Fruit fly (Drosophila melanogaster): ENCODE data around the gene CYLD.

CYLD gene

DNA sequence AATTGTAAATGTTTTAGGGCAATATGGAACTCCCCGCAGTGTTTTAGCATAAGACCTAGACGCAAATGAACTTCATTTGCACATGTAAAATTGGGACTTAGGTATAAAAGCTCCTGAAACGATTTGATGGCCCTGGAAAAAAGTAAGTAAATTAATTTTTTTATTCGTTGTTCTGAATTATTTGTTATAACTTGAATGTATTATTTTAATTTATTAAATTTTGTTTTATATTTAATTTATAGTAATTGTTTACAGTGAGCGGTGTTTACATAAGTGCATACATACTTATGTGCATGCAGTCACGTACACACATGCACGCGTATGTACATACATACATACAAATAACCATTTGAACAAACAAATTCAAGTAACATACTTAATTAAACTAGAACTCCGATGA, 23.2 kb downstream of the CYLD start (continued):
- TF ChIP-seq nmo (GFP tag; optimal IDR thresholded peaks at IDR 0.05), result peak; percentile 41
- TF ChIP-seq CG14014 (GFP tag; IDR thresholded peaks at IDR 0.05), result no peak
- TF ChIP-seq shn (GFP tag; optimal IDR thresholded peaks at IDR 0.05), result no peak
- no peak for TF ChIP-seq Aef1 (GFP tag; IDR thresholded peaks at IDR 0.05)
- TF ChIP-seq onecut (GFP tag; IDR thresholded peaks at IDR 0.05), result no peak
- no peak for TF ChIP-seq D (optimal IDR thresholded peaks at IDR 0.05)
- peak; percentile 61 for TF ChIP-seq D (GFP tag; optimal IDR thresholded peaks at IDR 0.05)
- TF ChIP-seq YL-1 (GFP tag; optimal IDR thresholded peaks at IDR 0.05), result peak; percentile 4
- no peak for TF ChIP-seq hkb (optimal IDR thresholded peaks at IDR 0.05)
- peak; percentile 48 for TF ChIP-seq hkb (GFP tag; IDR thresholded peaks at IDR 0.05)
- TF ChIP-seq CG18262 (tag; optimal IDR thresholded peaks at IDR 0.05), result peak; percentile 82
- TF ChIP-seq CG8359 (GFP tag; optimal IDR thresholded peaks at IDR 0.05; ENCODE audit: borderline replicate concordance), result peak; percentile 22
- no peak for TF ChIP-seq row (GFP tag; IDR thresholded peaks at IDR 0.05)
- no peak for TF ChIP-seq Ravus (GFP tag; IDR thresholded peaks at IDR 0.05)
- TF ChIP-seq fd96Cb (tag; optimal IDR thresholded peaks at IDR 0.05), result peak; percentile 45
- 0 out of 2 replicates have a peak, but pooled peaks have one; percentile 16 for TF ChIP-seq CG5953 (GFP tag; IDR thresholded peaks at IDR 0.05)
- no peak for TF ChIP-seq gt (GFP tag; IDR thresholded peaks at IDR 0.05)
- TF ChIP-seq lmd (GFP tag; IDR thresholded peaks at IDR 0.05), result no peak
- no peak for TF ChIP-seq CG7928 (GFP tag; optimal IDR thresholded peaks at IDR 0.05)
- peak; percentile 29 for TF ChIP-seq CG2875 (GFP tag; optimal IDR thresholded peaks at IDR 0.05)
- TF ChIP-seq tap (tag; optimal IDR thresholded peaks at IDR 0.05), result no peak
- peak; percentile 46; the same call in 1 of the 2 replicates for TF ChIP-seq HLH3B (GFP tag; IDR thresholded peaks at IDR 0.05)
- no peak for TF ChIP-seq zfh2 (GFP tag; optimal IDR thresholded peaks at IDR 0.05)
- TF ChIP-seq gce (GFP tag; IDR thresholded peaks at IDR 0.05), result peak; percentile 44; the same call in 1 of the 3 replicates
- TF ChIP-seq schlank (tag; optimal IDR thresholded peaks at IDR 0.05), result no peak
- TF ChIP-seq ranshi (GFP tag; IDR thresholded peaks at IDR 0.05), result no peak
- TF ChIP-seq cad (GFP tag; optimal IDR thresholded peaks at IDR 0.05), result no peak
- TF ChIP-seq Gug (GFP tag; IDR thresholded peaks at IDR 0.05), result no peak
- peak; percentile 74 for TF ChIP-seq Drgx (GFP tag; IDR thresholded peaks at IDR 0.05)
- TF ChIP-seq CG11695 (GFP tag; IDR thresholded peaks at IDR 0.05), result peak; percentile 30; the same call in 1 of the 3 replicates
- TF ChIP-seq usp (GFP tag; optimal IDR thresholded peaks at IDR 0.05), result no peak
- TF ChIP-seq CG10654 (GFP tag; optimal IDR thresholded peaks at IDR 0.05), result no peak
- no peak for TF ChIP-seq CG13894 (tag; optimal IDR thresholded peaks at IDR 0.05)
- TF ChIP-seq fru (optimal IDR thresholded peaks at IDR 0.05), result no peak
- no peak for TF ChIP-seq Hmx (GFP tag; optimal IDR thresholded peaks at IDR 0.05)
- peak; percentile 37 for TF ChIP-seq phol (tag; optimal IDR thresholded peaks at IDR 0.05)
- no peak for TF ChIP-seq exex (tag; optimal IDR thresholded peaks at IDR 0.05)
- no peak for TF ChIP-seq ham (GFP tag; IDR thresholded peaks at IDR 0.05)
- TF ChIP-seq Sry-β (GFP tag; optimal IDR thresholded peaks at IDR 0.05), result peak; percentile 4
- TF ChIP-seq Optix (GFP tag; IDR thresholded peaks at IDR 0.05), result no peak
- no peak for TF ChIP-seq H15 (GFP tag; IDR thresholded peaks at IDR 0.05)
- no peak for TF ChIP-seq psq (GFP tag; optimal IDR thresholded peaks at IDR 0.05)
- TF ChIP-seq bsh (GFP tag; optimal IDR thresholded peaks at IDR 0.05), result peak in 1 of 2 experiments; percentile 42
- no peak for TF ChIP-seq CG6654 (GFP tag; optimal IDR thresholded peaks at IDR 0.05)
- TF ChIP-seq wor (GFP tag; IDR thresholded peaks at IDR 0.05), result peak; percentile 12; the same call in 1 of the 2 replicates
- peak; percentile 42 for TF ChIP-seq nerfin-1 (tag; optimal IDR thresholded peaks at IDR 0.05)
- no peak for TF ChIP-seq CG11560 (tag; IDR thresholded peaks at IDR 0.05)
- TF ChIP-seq Asciz (GFP tag; optimal IDR thresholded peaks at IDR 0.05), result peak; percentile 75
- TF ChIP-seq gfzf (GFP tag; optimal IDR thresholded peaks at IDR 0.05), result no peak
- TF ChIP-seq CG18764 (GFP tag; optimal IDR thresholded peaks at IDR 0.05), result peak; percentile 5
- TF ChIP-seq CG15696 (tag; optimal IDR thresholded peaks at IDR 0.05), result peak; percentile 13
- peak; percentile 41 for TF ChIP-seq CG4820 (GFP tag; optimal IDR thresholded peaks at IDR 0.05)
- peak; percentile 6 for TF ChIP-seq CG9437 (GFP tag; optimal IDR thresholded peaks at IDR 0.05)
